Fruit fly (Drosophila melanogaster) whole organism, embryonic: ENCODE measurements around the gene Zwilch.

Experiments used
- Atf6 ChIP-seq: fragments of 200-800 bp; sonication (Bioruptor generic); IDR thresholded peaks from 2 replicates; pipeline ENCODE4 v1.3.6; 2022; ENCODE audit warnings: missing biosample characterization, missing genetic modification characterization
- CG10462 ChIP-seq: fragments of 200-800 bp; sonication (Bioruptor generic); optimal IDR thresholded peaks from 2 replicates; lab custom pipeline; 2016; ENCODE audit warnings: missing biosample characterization, missing genetic modification characterization
- CG10565 ChIP-seq: fragments of 200-800 bp; sonication (Bioruptor generic); optimal IDR thresholded peaks from 3 replicates; lab custom pipeline; 2016; ENCODE audit warnings: missing biosample characterization, mild to moderate bottlenecking, missing genetic modification characterization
- CG12659 ChIP-seq: fragments of 200-800 bp; sonication (Bioruptor generic); optimal IDR thresholded peaks from 3 replicates; lab custom pipeline; 2017; ENCODE audit warnings: mild to moderate bottlenecking, missing biosample characterization, missing genetic modification reagents, missing genetic modification characterization
- CG13424 ChIP-seq: fragments of 200-800 bp; sonication (Bioruptor generic); optimal IDR thresholded peaks from 2 replicates; lab custom pipeline; 2019; ENCODE audit warnings: missing biosample characterization, mild to moderate bottlenecking, missing genetic modification characterization, moderate library complexity
- CG15011 ChIP-seq: fragments of 200-800 bp; sonication (Bioruptor generic); optimal IDR thresholded peaks from 3 replicates; lab custom pipeline; 2018; ENCODE audit warnings: missing biosample characterization, mild to moderate bottlenecking, missing genetic modification characterization
- CG15269 ChIP-seq: fragments of 200-800 bp; sonication (Bioruptor generic); optimal IDR thresholded peaks from 2 replicates; lab custom pipeline; 2018; ENCODE audit warnings: missing biosample characterization, mild to moderate bottlenecking, missing genetic modification characterization, moderate library complexity
- CG15514 ChIP-seq: fragments of 200-800 bp; sonication (Bioruptor generic); optimal IDR thresholded peaks from 3 replicates; lab custom pipeline; 2017; ENCODE audit warnings: missing biosample characterization, missing genetic modification characterization, mild to moderate bottlenecking, moderate library complexity, missing genetic modification reagents
- CG1602 ChIP-seq: fragments of 200-800 bp; sonication (Bioruptor generic); optimal IDR thresholded peaks from 3 replicates; lab custom pipeline; 2016; ENCODE audit warnings: missing biosample characterization, missing genetic modification characterization
- CG16779 ChIP-seq: fragments of 200-800 bp; sonication (Bioruptor generic); IDR thresholded peaks from 2 replicates; pipeline ENCODE4 v1.3.6; 2022; ENCODE audit warnings: missing biosample characterization, missing genetic modification characterization
- CG16863 ChIP-seq: fragments of 200-800 bp; sonication (Bioruptor generic); optimal IDR thresholded peaks from 3 replicates; lab custom pipeline; 2016; ENCODE audit warnings: missing biosample characterization, missing genetic modification characterization
- CG17186 ChIP-seq: fragments of 200-800 bp; sonication (Bioruptor generic); optimal IDR thresholded peaks from 3 replicates; lab custom pipeline; 2017; ENCODE audit warnings: missing biosample characterization, missing genetic modification reagents, missing genetic modification characterization
- CG17912 ChIP-seq: fragments of 200-800 bp; sonication (Bioruptor generic); optimal IDR thresholded peaks from 2 replicates; lab custom pipeline; 2018; ENCODE audit warnings: missing biosample characterization, mild to moderate bottlenecking, missing genetic modification characterization
- CG2120 ChIP-seq: fragments of 200-800 bp; sonication (Bioruptor generic); optimal IDR thresholded peaks from 3 replicates; lab custom pipeline; 2016; ENCODE audit warnings: missing biosample characterization, missing genetic modification characterization
- CG7372 ChIP-seq: fragments of 200-800 bp; sonication (Bioruptor generic); IDR thresholded peaks from 2 replicates; pipeline ENCODE4 v1.3.6; 2022; ENCODE audit warnings: missing biosample characterization, missing genetic modification characterization
- CG9932 ChIP-seq: fragments of 200-800 bp; sonication (Bioruptor generic); IDR thresholded peaks from 2 replicates; pipeline ENCODE4 v1.3.6; 2022; ENCODE audit warnings: missing biosample characterization, missing genetic modification characterization
- CkIIα-i1 ChIP-seq: fragments of 200-800 bp; sonication (Bioruptor generic); IDR thresholded peaks from 2 replicates; pipeline ENCODE4 v1.3.6; 2022; ENCODE audit warnings: missing biosample characterization, missing genetic modification characterization
- D19A ChIP-seq: fragments of 200-800 bp; optimal IDR thresholded peaks from 3 replicates; lab custom pipeline; 2019; ENCODE audit warnings: missing biosample characterization, mild to moderate bottlenecking, missing genetic modification characterization, moderate library complexity
- Dip3 ChIP-seq: fragments of 200-800 bp; sonication (Bioruptor generic); optimal IDR thresholded peaks from 3 replicates; lab custom pipeline; 2016; ENCODE audit warnings: missing biosample characterization, missing genetic modification characterization
- Dll ChIP-seq: fragments of 200-800 bp; sonication (Bioruptor generic); IDR thresholded peaks from 4 replicates; pipeline ENCODE4 v1.3.6; 2022; ENCODE audit warnings: missing biosample characterization, missing genetic modification characterization; ENCODE audit not compliant: partially characterized antibody
- Dp ChIP-seq: fragments of 200-800 bp; sonication (Bioruptor generic); optimal IDR thresholded peaks from 2 replicates; lab custom pipeline; 2018; ENCODE audit warnings: missing biosample characterization, mild to moderate bottlenecking, missing genetic modification characterization, moderate library complexity
- Dref ChIP-seq: fragments of 200-800 bp; sonication (Bioruptor generic); IDR thresholded peaks from 2 replicates; pipeline ENCODE4 v1.3.6; 2022; ENCODE audit warnings: missing biosample characterization, missing genetic modification characterization
- Eip74EF ChIP-seq, 2 experiments: fragments of 200-800 bp in 1 of 2; fragments of >200 bp in 1 of 2; sonication (Bioruptor generic) in 1 of 2; optimal IDR thresholded peaks; 2 replicates each; lab custom pipeline; 2017 to 2019; ENCODE audit warnings: missing biosample characterization in 2 of 2, missing genetic modification characterization in 2 of 2, mild to moderate bottlenecking in 1 of 2, moderate library complexity in 1 of 2
- NC2α ChIP-seq: fragments of 200-800 bp; sonication (Bioruptor generic); optimal IDR thresholded peaks from 2 replicates; lab custom pipeline; 2016; ENCODE audit warnings: missing biosample characterization, missing genetic modification characterization
- Nf-YC ChIP-seq: fragments of 200-800 bp; optimal IDR thresholded peaks from 3 replicates; lab custom pipeline; 2019; ENCODE audit warnings: missing biosample characterization, mild to moderate bottlenecking, missing genetic modification characterization, moderate library complexity
- Optix ChIP-seq: fragments of 200-800 bp; sonication (Bioruptor generic); IDR thresholded peaks from 3 replicates; pipeline ENCODE4 v1.3.6; 2022; ENCODE audit warnings: missing biosample characterization, missing genetic modification characterization
- Rx ChIP-seq: fragments of 200-800 bp; sonication (Bioruptor generic); IDR thresholded peaks from 2 replicates; pipeline ENCODE4 v1.3.6; 2022; ENCODE audit warnings: missing biosample characterization, missing genetic modification characterization
- Scr ChIP-seq: fragments of 200-800 bp; sonication (Bioruptor generic); IDR thresholded peaks from 2 replicates; pipeline ENCODE4 v1.3.6; 2022; ENCODE audit warnings: missing biosample characterization, missing genetic modification characterization; ENCODE audit not compliant: partially characterized antibody
- Six4 ChIP-seq: fragments of 200-800 bp; sonication (Bioruptor generic); optimal IDR thresholded peaks from 2 replicates; lab custom pipeline; 2016; ENCODE audit warnings: missing biosample characterization, missing genetic modification characterization
- Sry-δ ChIP-seq: fragments of 200-800 bp; sonication (Bioruptor generic); optimal IDR thresholded peaks from 2 replicates; lab custom pipeline; 2016; ENCODE audit warnings: missing biosample characterization, missing genetic modification characterization
- Stat92E ChIP-seq, 3 experiments: fragments of >200 bp in 2 of 3; fragments of 200-800 bp in 1 of 3; sonication (Bioruptor generic) in 1 of 3; optimal IDR thresholded peaks; 2 replicates each; lab custom pipeline; 2017 to 2019; ENCODE audit warnings: missing biosample characterization in 3 of 3, missing genetic modification characterization in 3 of 3, mild to moderate bottlenecking in 1 of 3, moderate library complexity in 1 of 3
- Trl ChIP-seq, 3 experiments: fragments of >200 bp in 2 of 3; fragments of 200-800 bp in 1 of 3; sonication (Bioruptor generic) in 1 of 3; optimal IDR thresholded peaks; 2 replicates in 1 of 3; 3 replicates in 2 of 3; lab custom pipeline; 2016 to 2017; ENCODE audit warnings: missing biosample characterization in 1 of 3, missing genetic modification characterization in 1 of 3
- amos ChIP-seq: fragments of 200-800 bp; sonication (Bioruptor generic); IDR thresholded peaks from 2 replicates; pipeline ENCODE4 v1.3.6; 2022; ENCODE audit warnings: missing biosample characterization, missing genetic modification characterization; ENCODE audit not compliant: partially characterized antibody
- ato ChIP-seq: fragments of 200-800 bp; sonication (Bioruptor generic); IDR thresholded peaks from 2 replicates; pipeline ENCODE4 v1.3.6; 2022; ENCODE audit warnings: missing biosample characterization, missing genetic modification characterization; ENCODE audit not compliant: partially characterized antibody
- chif ChIP-seq, 2 experiments: fragments of 200-800 bp; sonication (Bioruptor generic); optimal IDR thresholded peaks; 3 replicates each; lab custom pipeline; 2016; ENCODE audit warnings: missing biosample characterization in 2 of 2, missing genetic modification characterization in 2 of 2
- chm ChIP-seq: fragments of 200-800 bp; sonication (Bioruptor generic); IDR thresholded peaks from 2 replicates; pipeline ENCODE4 v1.3.6; 2022; ENCODE audit warnings: missing biosample characterization, missing genetic modification characterization
- dan ChIP-seq: fragments of 200-800 bp; sonication (Bioruptor generic); IDR thresholded peaks from 2 replicates; pipeline ENCODE4 v1.3.6; 2022; ENCODE audit warnings: missing biosample characterization, missing genetic modification characterization
- en ChIP-seq: fragments of 200-800 bp; sonication (Bioruptor generic); optimal IDR thresholded peaks from 2 replicates; lab custom pipeline; 2016; ENCODE audit warnings: missing biosample characterization, missing genetic modification characterization
- gcm2 ChIP-seq: fragments of 200-800 bp; sonication (Bioruptor generic); optimal IDR thresholded peaks from 2 replicates; lab custom pipeline; 2016; ENCODE audit warnings: missing biosample characterization, missing genetic modification characterization
- ind ChIP-seq: fragments of 200-800 bp; sonication (Bioruptor generic); optimal IDR thresholded peaks from 3 replicates; lab custom pipeline; 2016; ENCODE audit warnings: missing biosample characterization, missing genetic modification characterization
- jigr1 ChIP-seq: fragments of 200-800 bp; sonication (Bioruptor generic); IDR thresholded peaks from 3 replicates; pipeline ENCODE4 v1.3.6; 2022; ENCODE audit warnings: missing biosample characterization, missing genetic modification characterization
- lab ChIP-seq: fragments of 200-800 bp; sonication (Bioruptor generic); optimal IDR thresholded peaks from 3 replicates; lab custom pipeline; 2017; ENCODE audit warnings: missing biosample characterization, missing genetic modification characterization, mild to moderate bottlenecking, moderate library complexity, missing genetic modification reagents
- mam ChIP-seq: fragments of 200-800 bp; sonication (Bioruptor generic); optimal IDR thresholded peaks from 3 replicates; lab custom pipeline; 2016; ENCODE audit warnings: missing biosample characterization, missing genetic modification characterization
- otp ChIP-seq: fragments of 200-800 bp; sonication (Bioruptor generic); IDR thresholded peaks from 3 replicates; pipeline ENCODE4, ENCODE4 v1.3.6; 2022; ENCODE audit warnings: missing biosample characterization, missing genetic modification characterization
- pho ChIP-seq: fragments of 200-800 bp; sonication (Bioruptor generic); optimal IDR thresholded peaks from 2 replicates; lab custom pipeline; 2016; ENCODE audit warnings: missing biosample characterization, missing genetic modification characterization
- repo ChIP-seq: fragments of 200-800 bp; sonication (Bioruptor generic); optimal IDR thresholded peaks from 2 replicates; lab custom pipeline; 2016; ENCODE audit warnings: missing biosample characterization, missing genetic modification characterization
- scrt ChIP-seq: fragments of 200-800 bp; sonication (Bioruptor generic); optimal IDR thresholded peaks from 2 replicates; lab custom pipeline; 2018; ENCODE audit warnings: missing biosample characterization, mild to moderate bottlenecking, missing genetic modification characterization, moderate library complexity
- sd ChIP-seq: fragments of 200-800 bp; sonication (Bioruptor generic); optimal IDR thresholded peaks from 3 replicates; lab custom pipeline; 2018; ENCODE audit warnings: missing biosample characterization, mild to moderate bottlenecking, missing genetic modification characterization, moderate library complexity
- seq ChIP-seq: fragments of 200-800 bp; sonication (Bioruptor generic); IDR thresholded peaks from 2 replicates; pipeline ENCODE4 v1.3.6; 2022; ENCODE audit warnings: missing biosample characterization, missing genetic modification characterization
- sug ChIP-seq: fragments of 200-800 bp; optimal IDR thresholded peaks from 2 replicates; lab custom pipeline; 2019; ENCODE audit warnings: missing biosample characterization, mild to moderate bottlenecking, missing genetic modification characterization, moderate library complexity
- twi ChIP-seq: fragments of 200-800 bp; optimal IDR thresholded peaks from 2 replicates; lab custom pipeline; 2019; ENCODE audit warnings: missing biosample characterization, mild to moderate bottlenecking, missing genetic modification characterization, moderate library complexity

Gene Zwilch

DNA sequence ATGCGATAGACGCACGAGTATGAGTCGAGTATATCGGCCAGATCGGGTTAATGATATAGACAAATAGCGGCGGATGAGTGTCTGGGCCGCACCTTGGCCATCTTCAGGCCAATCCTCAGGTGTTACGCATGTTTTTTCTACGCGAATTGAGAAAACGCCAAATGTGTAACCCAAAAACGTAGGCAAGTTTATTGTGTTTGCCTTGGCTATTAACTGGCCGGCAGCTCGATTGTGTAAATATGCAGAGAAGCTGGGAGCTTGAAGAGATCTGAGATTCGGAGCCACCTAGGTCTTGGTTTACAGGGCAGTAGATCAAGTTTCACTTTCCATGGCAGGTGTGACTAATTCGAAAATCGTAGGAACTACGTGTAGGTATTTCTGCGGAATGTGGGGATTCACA lies 26.8 kb upstream of the Zwilch start (continued):
- no peak for TF ChIP-seq CG1602 (GFP tag; lab: Kevin White, UChicago)
- TF ChIP-seq Rx, result no peak
- no peak for TF ChIP-seq dan (GFP tag; lab: Robert Waterston, UW)
- no peak for TF ChIP-seq CG15514 (GFP tag; lab: Kevin White, UChicago)
- TF ChIP-seq CkIIα-i1 (GFP tag; lab: Robert Waterston, UW), result no peak
- no peak for TF ChIP-seq twi (tag; lab: Kevin White, UChicago)
- TF ChIP-seq CG15011 (GFP tag; lab: Kevin White, UChicago), result no peak
- TF ChIP-seq otp (GFP tag; lab: Robert Waterston, UW), result peak; percentile 14; the same call in 1 of the 3 replicates
- no peak for TF ChIP-seq scrt (GFP tag; lab: Kevin White, UChicago)
- 0 out of 2 replicates have a peak, but pooled peaks have one; percentile 34 for TF ChIP-seq seq (GFP tag; lab: Robert Waterston, UW)
- no peak for TF ChIP-seq Nf-YC (tag; lab: Kevin White, UChicago)
- peak; percentile 49 for TF ChIP-seq lab (GFP tag; lab: Kevin White, UChicago)
- TF ChIP-seq CG13424 (tag; lab: Kevin White, UChicago), result no peak
- TF ChIP-seq en (GFP tag; lab: Kevin White, UChicago), result no peak
- TF ChIP-seq CG9932 (GFP tag; lab: Robert Waterston, UW), result no peak
- TF ChIP-seq Six4, result no peak
- TF ChIP-seq CG15269 (tag; lab: Kevin White, UChicago), result peak; percentile 16
- TF ChIP-seq repo (GFP tag; lab: Kevin White, UChicago), result no peak
- no peak for TF ChIP-seq Stat92E (GFP tag; optimal IDR thresholded peaks at IDR 0.05; lab: Kevin White, UChicago)
- no peak for TF ChIP-seq CG16779 (GFP tag; lab: Robert Waterston, UW)
- TF ChIP-seq Dref (GFP tag; lab: Robert Waterston, UW), result no peak
- TF ChIP-seq Eip74EF (GFP tag; optimal IDR thresholded peaks at IDR 0.05; lab: Kevin White, UChicago), result no peak
- TF ChIP-seq CG7372 (GFP tag; lab: Robert Waterston, UW), result no peak
- peak; percentile 8 for TF ChIP-seq sd (tag; lab: Kevin White, UChicago)
- no peak for TF ChIP-seq Optix
- no peak for TF ChIP-seq Dp (GFP tag; lab: Kevin White, UChicago)
- no peak for TF ChIP-seq D19A
- no peak for TF ChIP-seq CG17186 (GFP tag; lab: Kevin White, UChicago)
- TF ChIP-seq ind (GFP tag; lab: Kevin White, UChicago), result no peak
- peak; percentile 4 for TF ChIP-seq CG2120 (GFP tag; lab: Kevin White, UChicago)
- no peak for TF ChIP-seq chm (GFP tag; lab: Robert Waterston, UW)
- no peak for TF ChIP-seq Trl (optimal IDR thresholded peaks at IDR 0.05; lab: Kevin White, UChicago)
- no peak for TF ChIP-seq Trl (GFP tag; optimal IDR thresholded peaks at IDR 0.05; lab: Kevin White, UChicago)
- TF ChIP-seq CG10462 (GFP tag; lab: Kevin White, UChicago), result no peak
- no peak for TF ChIP-seq Atf6
- no peak for TF ChIP-seq chif (GFP tag; optimal IDR thresholded peaks at IDR 0.05; lab: Kevin White, UChicago)
- TF ChIP-seq pho (GFP tag; lab: Kevin White, UChicago), result no peak
- TF ChIP-seq Dll (GFP tag; lab: Robert Waterston, UW), result no peak
- TF ChIP-seq CG16863, result no peak
- TF ChIP-seq ato (GFP tag; lab: Robert Waterston, UW), result no peak
- no peak for TF ChIP-seq CG12659 (GFP tag; lab: Kevin White, UChicago)
- peak; percentile 19 for TF ChIP-seq CG17912
- no peak for TF ChIP-seq Sry-δ (GFP tag; lab: Kevin White, UChicago)
- no peak for TF ChIP-seq sug
- no peak for TF ChIP-seq amos (GFP tag; lab: Robert Waterston, UW)
- peak; percentile 4 for TF ChIP-seq Dip3 (GFP tag; lab: Kevin White, UChicago)
- TF ChIP-seq NC2α (GFP tag; lab: Kevin White, UChicago), result no peak
- TF ChIP-seq jigr1 (GFP tag; lab: Robert Waterston, UW), result no peak
- TF ChIP-seq mam (GFP tag; lab: Kevin White, UChicago), result no peak
- TF ChIP-seq gcm2 (GFP tag; lab: Kevin White, UChicago), result no peak
- no peak for TF ChIP-seq Scr
- no peak for TF ChIP-seq CG10565
